Fruit fly (Drosophila melanogaster): ENCODE results near the gene CG2258.
A peak's percentile ranks its signal among the peaks of the same experiment; 100 is the strongest.

The CG2258 gene

DNA sequence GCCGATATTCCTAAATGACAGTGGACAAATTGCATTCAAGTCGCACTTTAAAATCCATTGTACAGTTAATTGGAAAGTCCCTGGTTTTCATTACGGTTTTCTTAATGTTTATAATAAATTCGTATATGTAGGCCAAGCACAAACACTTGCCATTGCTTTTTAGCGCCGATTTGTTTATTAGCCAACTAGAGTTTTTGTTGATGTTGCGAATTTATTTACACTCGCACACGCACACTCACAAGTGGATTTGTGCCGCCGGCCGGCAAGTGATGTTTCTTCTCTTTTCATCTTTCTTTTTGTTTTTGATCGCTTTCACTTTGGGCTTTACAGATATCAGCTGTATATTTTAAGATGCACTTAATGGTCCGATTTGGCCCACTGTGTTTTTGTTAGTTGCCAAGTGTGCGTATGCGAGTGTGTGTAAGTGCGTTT is 44.6 kb downstream of the CG2258 start (continued):
- TF ChIP-seq pdm3 (GFP tag; optimal IDR thresholded peaks at IDR 0.05) (peak; percentile 80), CG8119 (GFP tag; IDR thresholded peaks at IDR 0.05) (peak; percentile 68), cyc (GFP tag; optimal IDR thresholded peaks at IDR 0.05) (peak; percentile 69), Sox15 (GFP tag; optimal IDR thresholded peaks at IDR 0.05) (peak; percentile 74), Ets96B (tag; optimal IDR thresholded peaks at IDR 0.05) (peak; percentile 66), CG31627 (GFP tag; optimal IDR thresholded peaks at IDR 0.05) (peak; percentile 82), CG11294 (GFP tag; IDR thresholded peaks at IDR 0.05) (peak; percentile 50; the same call in 1 of the 2 replicates), CG34406 (GFP tag; optimal IDR thresholded peaks at IDR 0.05) (peak; percentile 74), dac (GFP tag; optimal IDR thresholded peaks at IDR 0.05) (peak; percentile 74), CG3919 (GFP tag; optimal IDR thresholded peaks at IDR 0.05) (peak; percentile 65), CG16779 (tag; optimal IDR thresholded peaks at IDR 0.05) (peak; percentile 41), Hr4 (GFP tag; optimal IDR thresholded peaks at IDR 0.05) (peak; percentile 70), CG10631 (GFP tag; optimal IDR thresholded peaks at IDR 0.05) (peak; percentile 71), net (GFP tag; optimal IDR thresholded peaks at IDR 0.05) (peak; percentile 75), dsx (GFP tag; optimal IDR thresholded peaks at IDR 0.05; ENCODE audit: poor library complexity, severe bottlenecking) (peak; percentile 30), CG15336 (GFP tag; IDR thresholded peaks at IDR 0.05) (peak; percentile 56), CG6163 (GFP tag; IDR thresholded peaks at IDR 0.05) (peak; percentile 61), esn (GFP tag; optimal IDR thresholded peaks at IDR 0.05) (peak; percentile 79), CG3032 (tag; optimal IDR thresholded peaks at IDR 0.05) (peak; percentile 74), CG1621 (tag; optimal IDR thresholded peaks at IDR 0.05) (peak; percentile 17)

DNA sequence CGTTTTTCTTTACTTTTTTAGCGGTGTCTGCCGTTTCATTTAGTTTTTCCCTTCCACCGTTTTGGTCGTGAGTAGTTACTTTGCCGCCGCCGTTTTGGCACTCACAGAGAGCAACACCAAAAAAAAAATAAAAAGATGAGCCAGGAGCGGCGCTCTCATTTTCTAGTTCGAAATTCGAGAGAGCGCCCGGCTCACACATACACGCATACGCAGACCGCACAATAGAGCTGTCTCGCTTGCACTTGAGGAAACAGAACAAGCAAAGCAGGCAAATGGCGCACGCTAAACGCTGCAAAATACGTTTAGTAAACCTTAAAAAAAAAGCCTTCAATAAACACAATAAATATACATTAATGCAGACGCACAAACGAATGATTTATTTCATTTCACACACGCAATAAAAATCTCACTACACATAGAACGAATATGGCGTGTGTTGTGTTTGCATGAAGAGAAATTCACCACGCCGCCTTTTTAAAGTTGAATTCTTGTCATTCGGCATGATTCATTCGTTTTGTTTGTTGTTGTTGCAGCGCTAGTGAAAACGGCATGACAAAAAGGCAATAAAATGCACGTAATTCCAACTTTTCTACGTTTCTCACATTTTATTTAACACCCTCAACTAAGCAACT is 45.2 kb downstream of the CG2258 start:
- no peak for TF ChIP-seq Gug (GFP tag; IDR thresholded peaks at IDR 0.05)
- peak; percentile 65; the same call in 2 of the 3 replicates for TF ChIP-seq eg (GFP tag; IDR thresholded peaks at IDR 0.05)
- no peak for TF ChIP-seq CG16779 (tag; optimal IDR thresholded peaks at IDR 0.05)
- TF ChIP-seq CG6854 (GFP tag; optimal IDR thresholded peaks at IDR 0.05): no peak
- TF ChIP-seq vri (GFP tag; optimal IDR thresholded peaks at IDR 0.05): no peak
- TF ChIP-seq svp (GFP tag): peak; percentile 47
- no peak for TF ChIP-seq fd85E (GFP tag; optimal IDR thresholded peaks at IDR 0.05)
- TF ChIP-seq CG6276 (GFP tag; optimal IDR thresholded peaks at IDR 0.05): peak; percentile 9
- no peak for TF ChIP-seq CG3032 (tag; optimal IDR thresholded peaks at IDR 0.05)
- TF ChIP-seq CG6808 (GFP tag; optimal IDR thresholded peaks at IDR 0.05): peak; percentile 13
- TF ChIP-seq Eip78C (GFP tag): peak; percentile 74
- peak; percentile 41; the same call in 1 of the 2 replicates for TF ChIP-seq CG15336 (GFP tag; IDR thresholded peaks at IDR 0.05)
- TF ChIP-seq ss (GFP tag; optimal IDR thresholded peaks at IDR 0.05): peak; percentile 14 to 50
- no peak for TF ChIP-seq achi (GFP tag; optimal IDR thresholded peaks at IDR 0.05)
- no peak for TF ChIP-seq Eip75B (GFP tag; optimal IDR thresholded peaks at IDR 0.05)
- peak; percentile 2 for TF ChIP-seq net (GFP tag; optimal IDR thresholded peaks at IDR 0.05)
- no peak for TF ChIP-seq dsx (GFP tag; optimal IDR thresholded peaks at IDR 0.05; ENCODE audit: poor library complexity, severe bottlenecking)
- TF ChIP-seq CG8119 (GFP tag; IDR thresholded peaks at IDR 0.05): peak; percentile 62; the same call in 2 of the 3 replicates
- peak; percentile 70 for TF ChIP-seq fkh (GFP tag; optimal IDR thresholded peaks at IDR 0.05)
- TF ChIP-seq Lpt (GFP tag; optimal IDR thresholded peaks at IDR 0.05): peak; percentile 8
- TF ChIP-seq CG10669 (GFP tag; optimal IDR thresholded peaks at IDR 0.05): peak; percentile 30
- TF ChIP-seq CG6163 (GFP tag; IDR thresholded peaks at IDR 0.05): peak; percentile 67
- TF ChIP-seq CG3919 (GFP tag; optimal IDR thresholded peaks at IDR 0.05): peak; percentile 13

dm6 chrX:8056084-8056483 is 45.8 kb downstream of the CG2258 start:
- TF ChIP-seq fkh (GFP tag; optimal IDR thresholded peaks at IDR 0.05) (peak; percentile 4), svp (GFP tag) (no peak), Eip78C (GFP tag) (no peak), vri (GFP tag; optimal IDR thresholded peaks at IDR 0.05) (peak; percentile 51), Smox (GFP tag; optimal IDR thresholded peaks at IDR 0.05) (no peak), CG6163 (GFP tag; IDR thresholded peaks at IDR 0.05) (no peak), Eip93F (GFP tag; optimal IDR thresholded peaks at IDR 0.05) (no peak), spab (GFP tag; optimal IDR thresholded peaks at IDR 0.05) (no peak)
